Fruit fly (Drosophila melanogaster): Measurements from ENCODE around the gene Hsp23.

Gene Hsp23

dm6 chr3L:9401354-9402156, 19.9 kb downstream of the Hsp23 start (continued):
- TF ChIP-seq Hr51 (GFP tag; optimal IDR thresholded peaks at IDR 0.05) (no peak), CG7928 (GFP tag; optimal IDR thresholded peaks at IDR 0.05) (no peak), CG18764 (GFP tag; optimal IDR thresholded peaks at IDR 0.05) (no peak), lov (optimal IDR thresholded peaks at IDR 0.05) (no peak), lov (GFP tag; IDR thresholded peaks at IDR 0.05) (no peak), CG43689 (GFP tag; IDR thresholded peaks at IDR 0.05) (no peak), dati (GFP tag; IDR thresholded peaks at IDR 0.05) (no peak), Bgb (GFP tag; IDR thresholded peaks at IDR 0.05; ENCODE audit: partially characterized antibody) (no peak), CG10209 (GFP tag; optimal IDR thresholded peaks at IDR 0.05) (no peak), Doc2 (GFP tag; IDR thresholded peaks at IDR 0.05) (no peak), CG16779 (GFP tag; IDR thresholded peaks at IDR 0.05) (no peak), CG1832 (GFP tag; optimal IDR thresholded peaks at IDR 0.05) (peak; percentile 85), bsh (GFP tag; optimal IDR thresholded peaks at IDR 0.05) (peak in 1 of 2 experiments; percentile 12), abd-A (tag; optimal IDR thresholded peaks at IDR 0.05) (no peak), CG10321 (GFP tag; IDR thresholded peaks at IDR 0.05) (peak; percentile 58; the same call in 1 of the 2 replicates), sim (GFP tag; IDR thresholded peaks at IDR 0.05) (no peak), CG16815 (GFP tag; optimal IDR thresholded peaks at IDR 0.05) (no peak), Lhr (GFP tag; optimal IDR thresholded peaks at IDR 0.05) (no peak), CG15479 (GFP tag; optimal IDR thresholded peaks at IDR 0.05) (peak; percentile 91), Tbp (GFP tag; optimal IDR thresholded peaks at IDR 0.05) (no peak), CG8290 (GFP tag; optimal IDR thresholded peaks at IDR 0.05) (no peak), CG8290 (tag; optimal IDR thresholded peaks at IDR 0.05) (no peak), CG32767 (GFP tag; IDR thresholded peaks at IDR 0.05) (peak; percentile 22; the same call in 1 of the 2 replicates), Sry-δ (GFP tag; optimal IDR thresholded peaks at IDR 0.05) (no peak), Six4 (GFP tag; optimal IDR thresholded peaks at IDR 0.05) (no peak), CG3407 (GFP tag; optimal IDR thresholded peaks at IDR 0.05) (no peak), Bteb2 (GFP tag; optimal IDR thresholded peaks at IDR 0.05) (no peak), chinmo (GFP tag; IDR thresholded peaks at IDR 0.05; ENCODE audit: partially characterized antibody) (peak; percentile 83; the same call in 3 of the 4 replicates), CG8924 (tag; optimal IDR thresholded peaks at IDR 0.05) (peak; percentile 20), CG17385 (GFP tag; optimal IDR thresholded peaks at IDR 0.05) (peak; percentile 11), HLH3B (GFP tag; IDR thresholded peaks at IDR 0.05) (no peak), CG12299 (tag; optimal IDR thresholded peaks at IDR 0.05) (no peak), CG10462 (GFP tag; optimal IDR thresholded peaks at IDR 0.05) (no peak), amos (GFP tag; IDR thresholded peaks at IDR 0.05; ENCODE audit: partially characterized antibody) (no peak), CG10267 (tag; optimal IDR thresholded peaks at IDR 0.05) (no peak), eve (GFP tag; optimal IDR thresholded peaks at IDR 0.05) (peak in 1 of 2 experiments; percentile 85), row (GFP tag; IDR thresholded peaks at IDR 0.05) (no peak), Dip2 (GFP tag; IDR thresholded peaks at IDR 0.05) (no peak), CG6854 (GFP tag; optimal IDR thresholded peaks at IDR 0.05) (no peak), scrt (GFP tag; optimal IDR thresholded peaks at IDR 0.05) (no peak), Neu2 (GFP tag; optimal IDR thresholded peaks at IDR 0.05; ENCODE audit: borderline replicate concordance) (no peak), HLH54F (GFP tag; optimal IDR thresholded peaks at IDR 0.05) (no peak), pita (GFP tag; optimal IDR thresholded peaks at IDR 0.05) (no peak), CG4282 (GFP tag; optimal IDR thresholded peaks at IDR 0.05) (no peak), Abd-B (GFP tag; optimal IDR thresholded peaks at IDR 0.05) (no peak), CG4820 (GFP tag; optimal IDR thresholded peaks at IDR 0.05) (no peak), da (GFP tag; optimal IDR thresholded peaks at IDR 0.05) (no peak), CG14860 (GFP tag; IDR thresholded peaks at IDR 0.05; ENCODE audit: partially characterized antibody) (no peak), CG9727 (GFP tag; optimal IDR thresholded peaks at IDR 0.05) (no peak), mam (GFP tag; optimal IDR thresholded peaks at IDR 0.05) (no peak)

Data from whole organism, embryonic.